Worm (Caenorhabditis elegans) whole organism, L4 larva: ENCODE measurements around the gene daf-15.

ENCODE experiments used
- F10B5.3 ChIP-seq: sonication (generic microtip); optimal IDR thresholded peaks from 2 replicates; lab custom pipeline; 2016; ENCODE audit warnings: mild to moderate bottlenecking, missing genetic modification characterization, missing compliant biosample characterization
- T20F7.1 ChIP-seq: fragments of 200-800 bp; sonication (Bioruptor generic); optimal IDR thresholded peaks from 2 replicates; lab custom pipeline; 2018; ENCODE audit warnings: mild to moderate bottlenecking, missing genetic modification characterization, missing compliant biosample characterization
- Y48G9A.11 ChIP-seq: fragments of 200-800 bp; sonication (Bioruptor generic); IDR thresholded peaks from 2 replicates; pipeline ENCODE4 v1.3.6; 2022; ENCODE audit warnings: missing genetic modification reagents, missing genetic modification characterization, missing compliant biosample characterization
- ZK546.5 ChIP-seq, 2 experiments: sonication (generic microtip); optimal IDR thresholded peaks; 2 replicates each; lab custom pipeline; 2017; ENCODE audit warnings: missing biosample characterization in 2 of 2, missing genetic modification characterization in 2 of 2
- ama-1 ChIP-seq: fragments of 150-350 bp; optimal IDR thresholded peaks from 2 replicates; lab custom pipeline; 2014; ENCODE audit warnings: inconsistent platforms, mixed read lengths
- attf-4 ChIP-seq: sonication (generic microtip); optimal IDR thresholded peaks from 3 replicates; lab custom pipeline; 2017; ENCODE audit warnings: missing biosample characterization, missing genetic modification characterization
- ceh-20 ChIP-seq: fragments of 200-800 bp; sonication (Bioruptor generic); IDR thresholded peaks from 2 replicates; pipeline ENCODE4 v1.3.6; 2022; ENCODE audit warnings: missing genetic modification reagents, missing genetic modification characterization, missing compliant biosample characterization
- ceh-28 ChIP-seq: fragments of 150-350 bp; optimal IDR thresholded peaks from 2 replicates; lab custom pipeline; 2014; ENCODE audit warnings: missing biosample characterization, missing genetic modification reagents, missing genetic modification characterization
- daf-12 ChIP-seq: fragments of 150-350 bp; optimal IDR thresholded peaks from 2 replicates; lab custom pipeline; 2014; ENCODE audit warnings: missing biosample characterization, missing genetic modification reagents, missing genetic modification characterization
- daf-16 ChIP-seq, 3 experiments: sonication (generic microtip); optimal IDR thresholded peaks; 2 replicates each; lab custom pipeline; 2016 to 2017; ENCODE audit warnings: missing genetic modification characterization in 3 of 3, missing genetic modification reagents in 3 of 3, mild to moderate bottlenecking in 2 of 3, missing compliant biosample characterization in 2 of 3, missing biosample characterization in 1 of 3, moderate library complexity in 1 of 3
- dmd-6 ChIP-seq: fragments of 200-800 bp; sonication (Bioruptor generic); IDR thresholded peaks from 2 replicates; pipeline ENCODE4 v1.3.6; 2022; ENCODE audit warnings: missing genetic modification reagents, missing genetic modification characterization, missing compliant biosample characterization
- dmd-9 ChIP-seq: fragments of 200-800 bp; sonication (Bioruptor generic); IDR thresholded peaks from 2 replicates; pipeline ENCODE4 v1.3.6; 2022; ENCODE audit warnings: missing genetic modification reagents, missing genetic modification characterization, missing compliant biosample characterization
- duxl-1 ChIP-seq: sonication (generic microtip); optimal IDR thresholded peaks from 2 replicates; lab custom pipeline; 2016; ENCODE audit warnings: mild to moderate bottlenecking, missing genetic modification characterization, moderate library complexity, missing compliant biosample characterization; ENCODE audit not compliant: poor library complexity
- dve-1 ChIP-seq: sonication (generic microtip); optimal IDR thresholded peaks from 2 replicates; lab custom pipeline; 2017; ENCODE audit warnings: antibody characterized with exemption, mild to moderate bottlenecking, missing genetic modification characterization, missing compliant biosample characterization; ENCODE audit not compliant: insufficient read depth
- fkh-10 ChIP-seq: fragments of 150-350 bp; optimal IDR thresholded peaks from 2 replicates; lab custom pipeline; 2014; ENCODE audit warnings: missing biosample characterization, missing genetic modification reagents, missing genetic modification characterization
- gei-8 ChIP-seq: fragments of 200-800 bp; sonication (Bioruptor generic); optimal IDR thresholded peaks from 2 replicates; lab custom pipeline; 2018; ENCODE audit warnings: mild to moderate bottlenecking, missing genetic modification characterization, missing compliant biosample characterization
- hlh-30 ChIP-seq: sonication (generic microtip); optimal IDR thresholded peaks from 2 replicates; lab custom pipeline; 2017; ENCODE audit warnings: antibody characterized with exemption, mild to moderate bottlenecking, missing genetic modification characterization, missing compliant biosample characterization; ENCODE audit not compliant: insufficient read depth
- jun-1 ChIP-seq: fragments of 150-350 bp; optimal IDR thresholded peaks from 2 replicates; lab custom pipeline; 2014; ENCODE audit warnings: missing biosample characterization, missing genetic modification reagents, missing genetic modification characterization
- lin-15B ChIP-seq: fragments of 150-350 bp; sonication (generic microtip); optimal IDR thresholded peaks from 3 replicates; lab custom pipeline; 2014; ENCODE audit warnings: missing biosample characterization, missing genetic modification characterization
- lin-29 ChIP-seq: fragments of 200-800 bp; sonication (Bioruptor generic); IDR thresholded peaks from 2 replicates; pipeline ENCODE4 v1.3.6; 2022; ENCODE audit warnings: missing genetic modification reagents, missing genetic modification characterization, missing compliant biosample characterization
- lin-38 ChIP-seq: fragments of 200-800 bp; sonication (Bioruptor generic); IDR thresholded peaks from 2 replicates; pipeline ENCODE4 v1.3.6; 2022; ENCODE audit warnings: missing genetic modification reagents, missing genetic modification characterization, missing compliant biosample characterization
- lin-39 ChIP-seq: fragments of 150-350 bp; optimal IDR thresholded peaks from 2 replicates; lab custom pipeline; 2014; ENCODE audit warnings: missing biosample characterization, missing genetic modification reagents, missing genetic modification characterization
- lsy-2 ChIP-seq, 2 experiments: fragments of 150-350 bp in 1 of 2; sonication (generic microtip) in 1 of 2; optimal IDR thresholded peaks; 2 replicates each; lab custom pipeline; 2014 to 2017; ENCODE audit warnings: missing biosample characterization in 2 of 2, missing genetic modification characterization in 2 of 2
- mep-1 ChIP-seq: fragments of 150-350 bp; sonication (generic microtip); optimal IDR thresholded peaks from 3 replicates; lab custom pipeline; 2014; ENCODE audit warnings: missing biosample characterization, missing genetic modification characterization
- mes-2 ChIP-seq: sonication (generic microtip); optimal IDR thresholded peaks from 2 replicates; lab custom pipeline; 2016; ENCODE audit warnings: missing genotype, mild to moderate bottlenecking, missing genetic modification characterization, missing compliant biosample characterization; ENCODE audit not compliant: poor library complexity, severe bottlenecking
- nhr-10 ChIP-seq: fragments of 150-350 bp; optimal IDR thresholded peaks from 2 replicates; lab custom pipeline; 2014; ENCODE audit warnings: missing biosample characterization, missing genetic modification characterization
- nhr-11 ChIP-seq: fragments of 150-350 bp; optimal IDR thresholded peaks from 2 replicates; lab custom pipeline; 2014; ENCODE audit warnings: missing biosample characterization, missing genetic modification characterization
- nhr-28 ChIP-seq: fragments of 150-350 bp; optimal IDR thresholded peaks from 2 replicates; lab custom pipeline; 2014; ENCODE audit warnings: missing biosample characterization, missing genetic modification characterization
- nhr-41 ChIP-seq: fragments of 200-800 bp; sonication (Bioruptor generic); IDR thresholded peaks from 2 replicates; pipeline ENCODE4 v1.3.6; 2022; ENCODE audit warnings: missing genetic modification reagents, missing genetic modification characterization, missing compliant biosample characterization
- nhr-77 ChIP-seq: fragments of 150-350 bp; optimal IDR thresholded peaks from 2 replicates; lab custom pipeline; 2014; ENCODE audit warnings: missing biosample characterization, missing genetic modification characterization
- pha-4 ChIP-seq, 2 experiments: fragments of 150-350 bp in 1 of 2; fragments of 200-800 bp in 1 of 2; sonication (Bioruptor generic) in 1 of 2; IDR thresholded peaks in 1 of 2; optimal IDR thresholded peaks in 1 of 2; 2 replicates each; pipeline versions ENCODE4 v1.3.6 to Lab custom; 2014 to 2022; ENCODE audit warnings: missing genetic modification characterization in 2 of 2, missing genetic modification reagents in 2 of 2, missing biosample characterization in 1 of 2, missing compliant biosample characterization in 1 of 2
- php-3 ChIP-seq: fragments of 200-800 bp; sonication (Bioruptor generic); IDR thresholded peaks from 2 replicates; pipeline ENCODE4 v1.3.6; 2022; ENCODE audit warnings: missing genetic modification reagents, missing genetic modification characterization, missing compliant biosample characterization
- pqm-1 ChIP-seq: sonication (generic microtip); optimal IDR thresholded peaks from 2 replicates; lab custom pipeline; 2017; ENCODE audit warnings: missing biosample characterization, missing genetic modification characterization
- sdz-12 ChIP-seq: fragments of 200-800 bp; sonication (Bioruptor generic); optimal IDR thresholded peaks from 2 replicates; lab custom pipeline; 2018; ENCODE audit warnings: mild to moderate bottlenecking, missing genetic modification characterization, missing compliant biosample characterization
- spr-1 ChIP-seq: sonication (generic microtip); optimal IDR thresholded peaks from 2 replicates; lab custom pipeline; 2016; ENCODE audit warnings: mild to moderate bottlenecking, missing genetic modification characterization, missing compliant biosample characterization
- tag-97 ChIP-seq: fragments of 200-800 bp; sonication (Bioruptor generic); IDR thresholded peaks from 2 replicates; pipeline ENCODE4 v1.3.6; 2022; ENCODE audit warnings: missing genetic modification characterization, missing compliant biosample characterization
- unc-62 ChIP-seq, 3 experiments: fragments of 150-350 bp in 1 of 3; sonication (generic microtip); optimal IDR thresholded peaks in 2 of 3; peaks in 1 of 3; 1 replicate in 1 of 3; 2 replicates in 2 of 3; lab custom pipeline; 2014 to 2017; ENCODE audit warnings: missing biosample characterization in 3 of 3, missing genetic modification characterization in 3 of 3, missing genetic modification reagents in 3 of 3, missing genotype in 1 of 3
- zag-1 ChIP-seq: fragments of 150-350 bp; optimal IDR thresholded peaks from 2 replicates; lab custom pipeline; 2014; ENCODE audit warnings: missing biosample characterization, missing genetic modification characterization
- zfp-2 ChIP-seq: sonication (generic microtip); optimal IDR thresholded peaks from 2 replicates; lab custom pipeline; 2016; ENCODE audit warnings: mild to moderate bottlenecking, missing genetic modification characterization, missing compliant biosample characterization

The daf-15 gene

DNA sequence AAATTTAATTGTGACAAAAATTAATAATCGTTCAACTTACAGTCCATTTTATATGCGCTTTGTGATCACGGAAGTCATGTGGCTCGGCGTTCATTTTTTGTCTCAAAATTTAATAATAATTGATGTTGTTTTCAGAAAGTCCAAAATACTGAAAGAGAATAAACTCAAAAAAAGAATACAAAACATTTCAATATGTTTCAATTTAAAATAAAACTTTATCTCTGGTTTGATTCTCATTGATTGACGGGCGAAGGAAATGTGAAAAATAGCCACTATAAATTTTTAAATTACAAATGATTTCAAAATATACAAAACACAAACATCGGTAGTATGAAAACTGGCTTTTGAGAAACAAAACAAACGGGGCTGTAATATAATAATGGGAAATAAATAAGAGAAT lies 46.8 kb upstream of the daf-15 start, which contains the start of gene T20D3.6:
T20D3.6 (minus strand) TSS at position 101 of the 400 bp plus-strand sequence.
- TF ChIP-seq T20F7.1 (GFP tag; lab: Kevin White, UChicago) (peak; percentile 28), dmd-9 (GFP tag; lab: Robert Waterston, UW) (no peak), ZK546.5 (tag; optimal IDR thresholded peaks at IDR 0.05; lab: Kevin White, UChicago) (no peak), tag-97 (GFP tag; lab: Robert Waterston, UW) (no peak), F10B5.3 (tag; lab: Kevin White, UChicago) (no peak), daf-16 (GFP tag; optimal IDR thresholded peaks at IDR 0.05; lab: Kevin White, UChicago) (no peak), daf-16 (tag; optimal IDR thresholded peaks at IDR 0.05; lab: Kevin White, UChicago) (peak; percentile 17), nhr-11 (no peak), fkh-10 (GFP tag; lab: Kevin White, UChicago) (no peak), sdz-12 (no peak), zfp-2 (no peak), daf-12 (tag; lab: Kevin White, UChicago) (no peak), nhr-41 (GFP tag; lab: Robert Waterston, UW) (no peak)

DNA sequence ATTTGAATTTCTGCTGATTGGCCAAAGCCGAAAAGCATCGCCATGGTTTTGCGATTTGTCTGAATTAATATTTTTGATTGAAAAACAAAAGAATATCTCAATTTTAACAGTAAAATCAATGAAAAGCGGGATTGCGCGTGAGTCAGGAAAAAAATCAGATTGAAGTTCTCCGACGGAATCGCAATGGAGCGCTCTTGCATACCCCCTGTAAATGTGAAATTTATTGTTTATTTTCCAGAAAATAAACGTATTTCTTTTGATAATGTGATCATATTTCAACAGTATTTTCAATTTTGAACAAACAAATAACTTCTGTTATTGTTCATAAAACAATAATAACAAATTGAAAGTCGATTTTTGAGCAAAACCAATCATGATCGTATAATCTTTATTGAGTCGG lies 44.4 kb upstream of the daf-15 start, which contains the start of gene vps-26:
vps-26 (minus strand) TSS at position 200 of the 400 bp plus-strand sequence.
- TF ChIP-seq dmd-6 (GFP tag; lab: Robert Waterston, UW) (no peak), mes-2 (tag; lab: Kevin White, UChicago) (peak; percentile 26), attf-4 (no peak), nhr-28 (tag; lab: Kevin White, UChicago) (peak; percentile 15), spr-1 (tag; lab: Kevin White, UChicago) (no peak), mep-1 (tag; lab: Kevin White, UChicago) (peak; percentile 14), hlh-30 (tag; lab: Kevin White, UChicago) (peak; percentile 22), unc-62 (GFP tag; optimal IDR thresholded peaks at IDR 0.05 in 1 of 2; lab: Kevin White, UChicago) (peak in 1 of 2 experiments; percentile 23), unc-62 (tag; optimal IDR thresholded peaks at IDR 0.05; lab: Kevin White, UChicago) (no peak), pha-4 (GFP tag; IDR thresholded peaks at IDR 0.05; lab: Robert Waterston, UW) (no peak), pha-4 (tag; optimal IDR thresholded peaks at IDR 0.05; lab: Kevin White, UChicago) (no peak), ama-1 (lab: Kevin White, UChicago) (peak; percentile 26), ceh-28 (no peak), ceh-20 (GFP tag; lab: Robert Waterston, UW) (no peak), dve-1 (tag; lab: Kevin White, UChicago) (peak; percentile 52), lsy-2 (tag; optimal IDR thresholded peaks at IDR 0.05; lab: Kevin White, UChicago) (peak in 1 of 2 experiments; percentile 54), lin-15B (tag; lab: Kevin White, UChicago) (no peak), lin-38 (GFP tag; lab: Robert Waterston, UW) (peak; percentile 92), daf-16 (GFP tag; optimal IDR thresholded peaks at IDR 0.05; lab: Kevin White, UChicago) (no peak), daf-16 (tag; optimal IDR thresholded peaks at IDR 0.05; lab: Kevin White, UChicago) (peak; percentile 81), lin-29 (GFP tag; lab: Robert Waterston, UW) (no peak), pqm-1 (tag; lab: Kevin White, UChicago) (peak; percentile 13)

- TF ChIP-seq Y48G9A.11 (GFP tag; lab: Robert Waterston, UW) (peak; percentile 18; the same call in 1 of the 2 replicates), daf-16 (GFP tag; optimal IDR thresholded peaks at IDR 0.05; lab: Kevin White, UChicago) (no peak), daf-16 (tag; optimal IDR thresholded peaks at IDR 0.05; lab: Kevin White, UChicago) (peak; percentile 90), lin-38 (GFP tag; lab: Robert Waterston, UW) (peak; percentile 38), nhr-77 (peak; percentile 31), mep-1 (tag; lab: Kevin White, UChicago) (peak; percentile 6), pqm-1 (tag; lab: Kevin White, UChicago) (no peak), jun-1 (no peak), zag-1 (tag; lab: Kevin White, UChicago) (no peak), gei-8 (no peak), zfp-2 (no peak), duxl-1 (tag; lab: Kevin White, UChicago) (no peak), nhr-10 (tag; lab: Kevin White, UChicago) (no peak), php-3 (GFP tag; lab: Robert Waterston, UW) (no peak), lin-39 (tag; lab: Kevin White, UChicago) (no peak), mes-2 (tag; lab: Kevin White, UChicago) (peak; percentile 10)
Measured at ce11 chrIV:9343102-9343599, 42.9 kb upstream of the daf-15 start, which contains the start of gene pigc-1. pigc-1 (minus strand) TSS chrIV:9343152.
